Worm (Caenorhabditis elegans): ENCODE results near the gene dod-21.

- TF ChIP-seq Y56A3A.18 (GFP tag; IDR thresholded peaks at IDR 0.05): no peak
- TF ChIP-seq tlf-1 (GFP tag; optimal IDR thresholded peaks at IDR 0.05): no peak
- no peak for TF ChIP-seq T26A5.8 (tag; optimal IDR thresholded peaks at IDR 0.05)
- no peak for TF ChIP-seq Y53F4B.3 (GFP tag; IDR thresholded peaks at IDR 0.05)
- TF ChIP-seq tbx-9 (tag; optimal IDR thresholded peaks at IDR 0.05; ENCODE audit: borderline replicate concordance): no peak
- no peak for TF ChIP-seq unc-130 (GFP tag; optimal IDR thresholded peaks at IDR 0.05)
- TF ChIP-seq zfh-2 (GFP tag; conservative IDR thresholded peaks at IDR 0.05): no peak
- no peak for TF ChIP-seq madf-6 (GFP tag; IDR thresholded peaks at IDR 0.05)
- TF ChIP-seq F22D6.2 (tag; optimal IDR thresholded peaks at IDR 0.05): no peak
- TF ChIP-seq lsy-27 (tag; optimal IDR thresholded peaks at IDR 0.05; ENCODE audit: borderline replicate concordance, insufficient read depth): no peak
- no peak for TF ChIP-seq ama-1 (optimal IDR thresholded peaks at IDR 0.05)
- TF ChIP-seq ama-1 (GFP tag; optimal IDR thresholded peaks at IDR 0.05): no peak
- TF ChIP-seq ceh-100 (GFP tag; IDR thresholded peaks at IDR 0.05): no peak
Observed at ce11 chrIV:12948470-12948869, 11.9 kb downstream of the dod-21 start, which contains the start of gene F55G11.10.
